Fruit fly (Drosophila melanogaster): ENCODE data around the gene NELF-B.

Gene NELF-B

dm6 chrX:7709708-7710438 lies 18.3 kb downstream of the NELF-B start:
- TF ChIP-seq noc (tag; optimal IDR thresholded peaks at IDR 0.05): no peak

dm6 chrX:7708942-7709707 lies 19.0 kb downstream of the NELF-B start, which contains the start of gene CHES-1-like:
Gene CHES-1-like (minus strand): TSS chrX:7709385.
- peak; percentile 93 for TF ChIP-seq noc (tag; optimal IDR thresholded peaks at IDR 0.05)

dm6 chrX:7707350-7708241 lies 20.6 kb downstream of the NELF-B start:
- no peak for TF ChIP-seq noc (tag; optimal IDR thresholded peaks at IDR 0.05)

DNA sequence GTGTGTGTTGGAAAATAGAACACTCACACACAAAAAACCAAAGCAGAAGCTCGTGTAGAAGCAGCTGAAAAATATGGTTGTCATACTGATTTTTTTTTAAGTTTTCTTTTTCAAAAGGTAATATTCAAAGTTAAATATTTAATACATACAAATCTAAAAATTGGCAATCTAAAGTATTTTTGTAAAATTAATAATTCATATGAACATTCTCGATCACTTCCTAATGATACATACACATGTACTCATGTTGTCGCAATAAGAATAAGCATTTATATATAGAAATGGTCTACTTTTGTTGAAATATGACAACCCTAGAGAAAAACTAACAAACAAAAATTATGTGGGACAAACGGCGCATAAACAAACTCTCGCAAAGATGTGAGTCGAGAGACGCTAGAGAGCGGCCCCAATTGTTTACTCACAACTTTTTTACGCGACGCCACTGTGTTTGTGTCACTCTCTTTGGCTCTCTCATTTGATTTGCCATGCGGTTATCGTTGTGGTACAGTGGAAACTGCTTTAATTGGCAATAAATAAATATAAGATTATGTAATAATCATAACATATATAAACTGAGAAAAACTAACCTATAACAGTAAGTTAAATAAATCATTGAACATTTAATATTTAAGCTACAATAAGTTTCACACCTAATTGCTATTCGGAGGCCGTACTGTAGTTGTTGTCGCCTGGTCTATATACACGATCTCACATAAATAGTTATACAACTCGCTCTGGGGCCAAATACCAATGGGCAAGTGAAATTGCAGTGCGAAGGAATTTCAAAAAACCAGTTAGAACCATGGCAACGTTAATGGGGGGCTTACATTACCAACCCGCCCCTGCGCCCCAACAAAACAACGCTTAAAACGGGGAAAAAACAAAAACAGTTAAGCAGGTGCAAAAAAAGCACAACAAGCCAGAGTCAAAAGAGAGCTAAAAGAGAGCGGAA lies 21.5 kb downstream of the NELF-B start:
- peak; percentile 99 for TF ChIP-seq noc (tag; optimal IDR thresholded peaks at IDR 0.05)

DNA sequence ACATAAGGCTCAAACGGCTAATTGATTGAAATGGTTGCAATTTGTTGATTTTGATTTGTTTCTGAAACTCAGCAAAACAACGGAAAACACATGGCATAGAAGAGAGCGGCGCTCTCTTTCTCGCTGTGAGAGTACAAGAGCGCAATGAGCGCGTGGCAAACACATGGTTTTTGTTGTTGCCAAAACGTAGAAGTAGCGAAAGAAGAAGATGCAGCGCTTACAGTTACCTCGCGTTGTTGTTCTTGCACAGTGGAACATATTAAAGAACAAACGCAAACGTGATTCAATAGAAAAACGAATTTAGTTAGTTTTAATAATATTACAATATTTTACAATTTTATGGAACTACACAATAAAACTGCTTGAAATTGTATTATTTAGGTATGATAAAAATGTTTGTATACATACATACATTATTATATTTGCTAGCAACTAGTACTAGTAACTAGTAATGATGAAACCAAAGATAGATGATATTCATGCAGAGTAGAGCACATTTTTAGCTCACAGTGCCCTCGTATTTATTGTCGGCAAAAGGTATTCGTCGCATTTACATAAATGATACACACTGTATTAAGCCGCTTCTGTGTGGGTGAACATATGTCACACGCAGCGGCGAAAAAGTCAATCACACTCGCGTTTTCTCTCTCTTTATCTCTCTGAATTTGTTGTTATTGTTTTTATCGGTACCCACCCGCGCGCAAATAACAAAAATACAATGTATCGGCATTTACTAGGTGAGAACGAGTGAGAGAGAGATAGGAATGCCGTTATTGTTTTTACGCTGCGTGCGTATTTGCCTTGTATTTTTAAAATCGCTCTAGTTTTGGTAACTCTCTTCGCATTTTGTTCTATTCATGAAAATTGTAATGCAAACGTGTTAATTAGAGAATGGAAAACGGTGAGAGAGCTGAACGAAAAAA lies 22.7 kb downstream of the NELF-B start:
- peak; percentile 98 for TF ChIP-seq noc (tag; optimal IDR thresholded peaks at IDR 0.05)

DNA sequence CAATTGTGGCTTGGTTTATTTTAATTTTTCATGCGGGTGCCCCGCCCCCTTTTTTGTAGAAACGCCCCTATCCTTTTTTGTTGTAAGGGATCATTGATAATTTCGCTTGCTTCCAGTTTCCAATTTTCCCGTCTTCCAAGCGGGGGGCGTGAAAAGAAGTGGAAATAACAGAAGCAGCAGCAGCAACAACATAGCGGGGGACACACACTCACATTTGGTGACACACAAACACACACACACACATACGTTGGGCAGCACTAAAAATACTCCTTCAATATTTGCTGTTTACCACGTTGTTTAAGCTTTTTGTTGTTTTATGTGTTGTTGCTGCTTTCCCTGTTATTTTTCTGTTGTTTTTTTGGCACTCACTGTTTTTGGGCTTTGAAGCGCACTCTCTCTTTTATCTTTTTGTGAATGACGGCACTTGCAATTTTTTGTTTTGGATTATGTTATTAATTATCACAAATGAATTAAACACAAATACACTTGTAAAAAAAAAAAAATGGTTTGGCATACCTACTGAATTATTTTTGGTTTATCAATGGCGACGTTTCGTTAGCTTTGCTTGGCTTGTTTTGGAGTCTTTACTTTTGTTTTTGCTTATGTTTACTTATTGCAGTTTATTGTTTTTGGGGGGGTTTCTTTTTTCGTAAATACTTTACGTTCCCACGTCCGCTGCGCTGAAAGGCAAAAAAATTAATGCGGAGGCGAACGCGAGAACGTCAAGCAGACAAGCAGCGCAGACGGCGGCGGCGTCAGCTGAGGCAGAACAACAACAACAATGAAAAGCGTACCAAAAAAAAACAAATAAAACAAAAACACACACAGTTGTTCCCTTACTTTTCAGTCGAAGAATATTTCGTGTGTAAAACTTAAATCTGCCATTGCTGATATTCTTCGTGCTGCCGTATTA lies 23.6 kb downstream of the NELF-B start:
- TF ChIP-seq noc (tag; optimal IDR thresholded peaks at IDR 0.05): no peak

- peak; percentile 21 for TF ChIP-seq noc (tag; optimal IDR thresholded peaks at IDR 0.05)
Observed at dm6 chrX:7703865-7704221, 24.3 kb downstream of the NELF-B start.

dm6 chrX:7703001-7703864 lies 24.9 kb downstream of the NELF-B start:
- TF ChIP-seq noc (tag; optimal IDR thresholded peaks at IDR 0.05): peak; percentile 78

DNA sequence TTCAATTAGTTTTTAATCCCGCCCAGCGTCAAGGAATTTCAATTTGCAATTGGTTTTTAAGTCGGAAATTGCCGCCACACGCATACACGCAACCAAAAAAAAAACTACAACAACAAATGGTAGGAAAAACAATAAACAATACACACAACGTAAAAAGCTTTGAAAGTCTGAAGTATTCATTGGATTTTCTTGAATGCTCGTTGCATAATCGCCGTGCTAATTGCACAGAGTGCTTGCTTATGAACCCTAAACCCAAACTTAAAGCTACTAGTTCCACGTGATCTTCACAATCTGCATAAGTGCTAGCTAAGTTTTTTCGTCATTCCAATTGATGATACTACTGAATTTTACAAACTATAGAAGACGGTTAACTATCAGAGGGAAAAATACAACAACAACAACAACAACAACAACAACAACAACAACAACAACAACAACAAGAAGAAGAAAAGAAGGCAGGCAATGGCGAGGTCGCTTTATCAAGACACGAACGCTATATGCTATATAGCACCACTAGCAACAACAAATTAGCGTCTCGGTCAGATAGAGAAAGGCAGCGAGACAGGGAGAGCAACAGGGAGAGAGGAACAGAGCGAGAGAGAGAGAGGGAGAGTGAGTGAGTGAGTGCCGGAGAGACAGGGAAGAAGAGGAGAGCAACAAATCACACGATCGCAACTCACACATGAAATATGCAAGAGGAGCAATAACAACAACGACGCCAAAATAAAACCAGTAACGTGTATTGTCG lies 25.8 kb downstream of the NELF-B start:
- TF ChIP-seq noc (tag; optimal IDR thresholded peaks at IDR 0.05): no peak

DNA sequence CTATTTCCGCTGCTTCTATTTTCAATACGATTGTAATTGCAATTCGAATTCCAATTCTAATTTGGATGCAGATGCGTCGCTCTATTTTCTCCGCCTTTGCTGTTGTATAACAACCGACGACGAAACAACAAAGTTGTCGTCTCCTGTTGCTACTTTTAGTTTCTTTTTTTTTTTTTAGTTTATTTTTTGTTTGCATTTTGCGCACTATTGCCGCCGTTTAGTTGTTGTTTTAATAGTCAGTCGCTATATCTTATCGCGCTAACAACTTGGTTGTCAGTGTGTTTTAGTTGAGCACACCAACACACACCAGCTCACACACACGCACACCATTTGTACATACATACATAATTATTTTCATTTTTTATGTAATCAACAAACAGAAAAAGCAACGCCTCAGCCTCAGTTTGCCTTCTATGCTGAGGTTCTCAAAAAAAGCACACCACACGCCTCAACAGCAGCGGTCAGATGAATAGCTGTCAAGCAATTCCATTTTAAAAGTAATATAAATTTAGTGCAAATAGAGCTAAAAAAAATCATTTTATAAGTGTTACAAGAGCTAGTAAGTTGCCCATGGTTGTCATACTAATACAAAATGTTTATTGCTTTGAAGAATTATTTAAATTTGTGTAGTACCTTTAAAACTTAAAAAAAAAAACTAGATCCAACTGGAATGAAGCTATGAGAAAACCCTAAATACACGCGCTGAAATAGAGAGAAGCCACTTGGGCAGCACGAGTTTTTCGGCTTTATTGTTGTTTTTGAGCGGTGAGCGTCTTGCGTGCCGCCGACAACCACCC lies 26.7 kb downstream of the NELF-B start:
- peak; percentile 94 for TF ChIP-seq noc (tag; optimal IDR thresholded peaks at IDR 0.05)

Measured in whole organism, larva.